Worm (Caenorhabditis elegans) whole organism, mixed stage, embryonic: Measurements from ENCODE around the gene cutl-23.

ENCODE experiments used
- elt-1 ChIP-seq: sonication (generic microtip); optimal IDR thresholded peaks from 2 replicates; lab custom pipeline; 2017; ENCODE audit warnings: missing genetic modification characterization, mild to moderate bottlenecking, missing compliant biosample characterization, antibody characterized with exemption, moderate library complexity, borderline replicate concordance; ENCODE audit not compliant: insufficient read depth
- unc-39 ChIP-seq: fragments of 150-350 bp; optimal IDR thresholded peaks from 2 replicates; lab custom pipeline; 2014; ENCODE audit warnings: missing biosample characterization, missing genetic modification characterization

DNA sequence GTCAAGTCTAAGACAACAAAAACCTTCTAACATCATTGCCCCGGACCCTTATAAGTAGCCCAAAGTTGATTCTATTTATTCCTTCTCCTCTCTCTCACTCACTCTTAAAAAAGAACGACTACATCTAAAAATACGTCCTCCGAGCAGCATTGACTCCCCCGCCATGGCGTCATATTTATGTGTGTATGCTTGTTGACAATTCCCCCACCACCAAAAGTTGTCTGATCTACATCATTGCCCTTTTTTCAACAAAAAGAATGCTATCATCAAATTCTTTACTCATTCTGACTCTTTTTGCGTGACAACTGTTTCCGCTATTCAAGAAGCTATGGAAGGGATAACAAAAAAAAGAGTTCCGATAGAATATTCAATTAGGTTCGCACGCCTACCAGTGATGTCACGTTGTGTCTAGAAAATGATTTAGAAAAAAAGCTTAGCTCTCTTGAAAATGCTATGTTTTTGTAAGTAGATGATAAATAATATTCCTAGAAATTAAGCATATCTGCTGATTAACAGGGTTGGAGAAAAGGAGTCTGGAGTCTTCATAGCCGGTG is 12.4 kb upstream of the cutl-23 start:
- TF ChIP-seq unc-39, result no peak
- no peak for TF ChIP-seq elt-1 (tag; lab: Kevin White, UChicago)
